Fruit fly (Drosophila melanogaster) whole organism, embryonic: ENCODE measurements around the gene CG7140.

ENCODE experiments used
- CG10209 ChIP-seq: fragments of 200-800 bp; sonication (Bioruptor generic); optimal IDR thresholded peaks from 3 replicates; lab custom pipeline; 2017; ENCODE audit warnings: missing biosample characterization, mild to moderate bottlenecking, missing genetic modification characterization, missing genetic modification reagents
- CG10979 ChIP-seq: fragments of 200-800 bp; sonication (Bioruptor generic); optimal IDR thresholded peaks from 2 replicates; lab custom pipeline; 2018; ENCODE audit warnings: missing biosample characterization, mild to moderate bottlenecking, missing genetic modification characterization, moderate library complexity
- CG11398 ChIP-seq: fragments of 200-800 bp; sonication (Bioruptor generic); optimal IDR thresholded peaks from 2 replicates; lab custom pipeline; 2016; ENCODE audit warnings: missing biosample characterization, missing genetic modification characterization
- CG14965 ChIP-seq: fragments of 200-800 bp; sonication (Bioruptor generic); optimal IDR thresholded peaks from 2 replicates; lab custom pipeline; 2016; ENCODE audit warnings: missing biosample characterization, missing genetic modification characterization, borderline replicate concordance
- CG15269 ChIP-seq: fragments of 200-800 bp; sonication (Bioruptor generic); optimal IDR thresholded peaks from 2 replicates; lab custom pipeline; 2018; ENCODE audit warnings: missing biosample characterization, mild to moderate bottlenecking, missing genetic modification characterization, moderate library complexity
- CG15514 ChIP-seq: fragments of 200-800 bp; sonication (Bioruptor generic); optimal IDR thresholded peaks from 3 replicates; lab custom pipeline; 2017; ENCODE audit warnings: missing biosample characterization, missing genetic modification characterization, mild to moderate bottlenecking, moderate library complexity, missing genetic modification reagents
- CG16815 ChIP-seq: fragments of 200-800 bp; sonication (Bioruptor generic); optimal IDR thresholded peaks from 3 replicates; lab custom pipeline; 2017; ENCODE audit warnings: missing biosample characterization, mild to moderate bottlenecking, missing genetic modification characterization
- CG17186 ChIP-seq: fragments of 200-800 bp; sonication (Bioruptor generic); optimal IDR thresholded peaks from 3 replicates; lab custom pipeline; 2017; ENCODE audit warnings: missing biosample characterization, missing genetic modification reagents, missing genetic modification characterization
- CG17829 ChIP-seq: fragments of 200-800 bp; optimal IDR thresholded peaks from 2 replicates; lab custom pipeline; 2019; ENCODE audit warnings: missing biosample characterization, mild to moderate bottlenecking, missing genetic modification characterization, moderate library complexity
- CG2875 ChIP-seq: fragments of 200-800 bp; sonication (Bioruptor generic); optimal IDR thresholded peaks from 2 replicates; lab custom pipeline; 2017; ENCODE audit warnings: missing biosample characterization, mild to moderate bottlenecking, missing genetic modification characterization, missing genetic modification reagents
- CG31388 ChIP-seq: fragments of 200-800 bp; sonication (Bioruptor generic); optimal IDR thresholded peaks from 2 replicates; lab custom pipeline; 2016; ENCODE audit warnings: missing biosample characterization, missing genetic modification characterization
- CG4617 ChIP-seq: fragments of 200-800 bp; sonication (Bioruptor generic); optimal IDR thresholded peaks from 3 replicates; lab custom pipeline; 2016; ENCODE audit warnings: missing biosample characterization, missing genetic modification characterization, borderline replicate concordance
- CG4707 ChIP-seq: fragments of 200-800 bp; sonication (Bioruptor generic); optimal IDR thresholded peaks from 2 replicates; lab custom pipeline; 2018; ENCODE audit warnings: missing biosample characterization, mild to moderate bottlenecking, missing genetic modification characterization, moderate library complexity
- CG6791 ChIP-seq: fragments of 200-800 bp; sonication (Bioruptor generic); IDR thresholded peaks from 3 replicates; pipeline ENCODE4 v1.3.6; 2022; ENCODE audit warnings: missing biosample characterization, missing genetic modification characterization; ENCODE audit not compliant: partially characterized antibody
- CG9215 ChIP-seq: fragments of 200-800 bp; sonication (Bioruptor generic); IDR thresholded peaks from 2 replicates; pipeline ENCODE4 v1.3.6; 2022; ENCODE audit warnings: missing biosample characterization, missing genetic modification characterization
- CG9817 ChIP-seq: fragments of 200-800 bp; sonication (Bioruptor generic); optimal IDR thresholded peaks from 2 replicates; lab custom pipeline; 2018; ENCODE audit warnings: missing biosample characterization, mild to moderate bottlenecking, missing genetic modification characterization, moderate library complexity
- Camta ChIP-seq: fragments of 200-800 bp; sonication (Bioruptor generic); optimal IDR thresholded peaks from 2 replicates; lab custom pipeline; 2016; ENCODE audit warnings: missing biosample characterization, missing genetic modification characterization
- Chrac-16 ChIP-seq: fragments of 200-800 bp; sonication (Bioruptor generic); optimal IDR thresholded peaks from 3 replicates; lab custom pipeline; 2016; ENCODE audit warnings: missing biosample characterization, missing genetic modification characterization
- CoRest ChIP-seq: fragments of 200-800 bp; sonication (Bioruptor generic); optimal IDR thresholded peaks from 3 replicates; lab custom pipeline; 2018; ENCODE audit warnings: missing biosample characterization, mild to moderate bottlenecking, missing genetic modification characterization, moderate library complexity
- CrebB ChIP-seq: fragments of 200-800 bp; sonication (Bioruptor generic); optimal IDR thresholded peaks from 3 replicates; lab custom pipeline; 2018; ENCODE audit warnings: missing biosample characterization, mild to moderate bottlenecking, missing genetic modification characterization
- Deaf1 ChIP-seq: fragments of 200-800 bp; optimal IDR thresholded peaks from 3 replicates; lab custom pipeline; 2019; ENCODE audit warnings: missing biosample characterization, mild to moderate bottlenecking, missing genetic modification characterization, moderate library complexity
- Dek ChIP-seq: fragments of 200-800 bp; sonication (Bioruptor generic); optimal IDR thresholded peaks from 3 replicates; lab custom pipeline; 2019; ENCODE audit warnings: missing biosample characterization, mild to moderate bottlenecking, missing genetic modification characterization, moderate library complexity
- ERR ChIP-seq: fragments of 200-800 bp; sonication (Bioruptor generic); optimal IDR thresholded peaks from 2 replicates; lab custom pipeline; 2016; ENCODE audit warnings: missing biosample characterization, missing genetic modification characterization
- Elba2 ChIP-seq: fragments of 200-800 bp; sonication (Bioruptor generic); optimal IDR thresholded peaks from 3 replicates; lab custom pipeline; 2016; ENCODE audit warnings: missing biosample characterization, missing genetic modification characterization
- Gug ChIP-seq: fragments of 200-800 bp; sonication (Bioruptor generic); IDR thresholded peaks from 4 replicates; pipeline ENCODE4 v1.3.6; 2022; ENCODE audit warnings: missing biosample characterization, missing genetic modification characterization
- HLHmδ ChIP-seq: fragments of 200-800 bp; sonication (Bioruptor generic); optimal IDR thresholded peaks from 2 replicates; lab custom pipeline; 2018; ENCODE audit warnings: missing biosample characterization, mild to moderate bottlenecking, missing genetic modification characterization, moderate library complexity
- HmgD ChIP-seq: fragments of 200-800 bp; sonication (Bioruptor generic); optimal IDR thresholded peaks from 3 replicates; lab custom pipeline; 2016; ENCODE audit warnings: missing biosample characterization, missing genetic modification characterization
- Jarid2 ChIP-seq: fragments of 200-800 bp; sonication (Bioruptor generic); optimal IDR thresholded peaks from 3 replicates; lab custom pipeline; 2017; ENCODE audit warnings: mild to moderate bottlenecking, missing biosample characterization, missing genetic modification reagents, missing genetic modification characterization
- Lpt ChIP-seq: fragments of >200 bp; optimal IDR thresholded peaks from 2 replicates; lab custom pipeline; 2018; ENCODE audit warnings: missing biosample characterization, missing genetic modification characterization
- MESR4 ChIP-seq: fragments of 200-800 bp; sonication (Bioruptor generic); optimal IDR thresholded peaks from 2 replicates; lab custom pipeline; 2018; ENCODE audit warnings: missing biosample characterization, mild to moderate bottlenecking, missing genetic modification characterization, moderate library complexity
- PHDP ChIP-seq: fragments of 200-800 bp; sonication (Bioruptor generic); optimal IDR thresholded peaks from 3 replicates; lab custom pipeline; 2018; ENCODE audit warnings: missing biosample characterization, mild to moderate bottlenecking, missing genetic modification characterization, moderate library complexity
- Pdp1 ChIP-seq, 2 experiments: fragments of 200-800 bp; sonication (Bioruptor generic); optimal IDR thresholded peaks; 3 replicates each; lab custom pipeline; 2016; ENCODE audit warnings: missing biosample characterization in 2 of 2, missing genetic modification characterization in 2 of 2, mild to moderate bottlenecking in 1 of 2, moderate library complexity in 1 of 2
- Sry-β ChIP-seq: fragments of 200-800 bp; sonication (Bioruptor generic); optimal IDR thresholded peaks from 2 replicates; lab custom pipeline; 2018; ENCODE audit warnings: missing biosample characterization, mild to moderate bottlenecking, missing genetic modification characterization, moderate library complexity
- ac ChIP-seq: fragments of 200-800 bp; sonication (Bioruptor generic); optimal IDR thresholded peaks from 3 replicates; lab custom pipeline; 2017; ENCODE audit warnings: missing biosample characterization, mild to moderate bottlenecking, missing genetic modification characterization
- al ChIP-seq: fragments of 200-800 bp; sonication (Bioruptor generic); IDR thresholded peaks from 2 replicates; pipeline ENCODE4 v1.3.6; 2022; ENCODE audit warnings: missing biosample characterization, missing genetic modification characterization
- aop ChIP-seq: fragments of 200-800 bp; sonication (Bioruptor generic); IDR thresholded peaks from 2 replicates; pipeline ENCODE4 v1.3.6; 2022; ENCODE audit warnings: missing biosample characterization, missing genetic modification characterization
- chinmo ChIP-seq: fragments of 200-800 bp; sonication (Bioruptor generic); IDR thresholded peaks from 4 replicates; pipeline ENCODE4 v1.3.6; 2022; ENCODE audit warnings: missing biosample characterization, missing genetic modification characterization; ENCODE audit not compliant: partially characterized antibody
- crp ChIP-seq, 2 experiments: fragments of 200-800 bp; sonication (Bioruptor generic); optimal IDR thresholded peaks; 2 replicates in 1 of 2; 3 replicates in 1 of 2; lab custom pipeline; 2017; ENCODE audit warnings: missing biosample characterization in 2 of 2, missing genetic modification characterization in 2 of 2, mild to moderate bottlenecking in 1 of 2, moderate library complexity in 1 of 2
- dmrt99B ChIP-seq: fragments of 200-800 bp; sonication (Bioruptor generic); optimal IDR thresholded peaks from 2 replicates; lab custom pipeline; 2018; ENCODE audit warnings: missing biosample characterization, mild to moderate bottlenecking, missing genetic modification characterization, moderate library complexity
- fu2 ChIP-seq: fragments of 200-800 bp; sonication (Bioruptor generic); optimal IDR thresholded peaks from 2 replicates; lab custom pipeline; 2016; ENCODE audit warnings: missing biosample characterization, missing genetic modification characterization
- grau ChIP-seq: fragments of 200-800 bp; optimal IDR thresholded peaks from 3 replicates; lab custom pipeline; 2019; ENCODE audit warnings: missing biosample characterization, mild to moderate bottlenecking, missing genetic modification characterization, moderate library complexity
- jing ChIP-seq: fragments of 200-800 bp; sonication (Bioruptor generic); optimal IDR thresholded peaks from 2 replicates; lab custom pipeline; 2018; ENCODE audit warnings: missing biosample characterization, mild to moderate bottlenecking, missing genetic modification characterization
- kah ChIP-seq: fragments of 200-800 bp; sonication (Bioruptor generic); optimal IDR thresholded peaks from 2 replicates; lab custom pipeline; 2018; ENCODE audit warnings: missing biosample characterization, mild to moderate bottlenecking, missing genetic modification characterization
- ken ChIP-seq: fragments of 200-800 bp; sonication (Bioruptor generic); IDR thresholded peaks from 3 replicates; pipeline ENCODE4 v1.3.6; 2022; ENCODE audit warnings: missing biosample characterization, missing genetic modification characterization
- pan ChIP-seq, 4 experiments: fragments of >200 bp in 3 of 4; fragments of 200-800 bp in 1 of 4; sonication (Bioruptor generic) in 1 of 4; optimal IDR thresholded peaks in 3 of 4; IDR thresholded peaks in 1 of 4; 2 replicates each; pipeline versions ENCODE4 v1.3.6 to Lab custom; 2017 to 2022; ENCODE audit warnings: missing biosample characterization in 2 of 4, missing genetic modification characterization in 2 of 4, mixed read lengths in 1 of 4
- pnt ChIP-seq: fragments of 200-800 bp; sonication (Bioruptor generic); optimal IDR thresholded peaks from 3 replicates; lab custom pipeline; 2016; ENCODE audit warnings: missing biosample characterization, missing genetic modification characterization
- ro ChIP-seq: fragments of 200-800 bp; sonication (Bioruptor generic); IDR thresholded peaks from 2 replicates; pipeline ENCODE4 v1.3.6; 2022; ENCODE audit warnings: missing biosample characterization, missing genetic modification characterization
- tgo ChIP-seq: fragments of 200-800 bp; sonication (Bioruptor generic); IDR thresholded peaks from 3 replicates; pipeline ENCODE4 v1.3.6; 2022; ENCODE audit warnings: missing biosample characterization, missing genetic modification characterization
- tna ChIP-seq: fragments of 200-800 bp; sonication (Bioruptor generic); IDR thresholded peaks from 2 replicates; pipeline ENCODE4 v1.3.6; 2022; ENCODE audit warnings: missing biosample characterization, missing genetic modification characterization; ENCODE audit not compliant: partially characterized antibody

CG7140 gene

dm6 chr3L:22065694-22066093, 37.6 kb upstream of the CG7140 start, which contains the start of gene CG14561 (continued):
- TF ChIP-seq jing (GFP tag; lab: Kevin White, UChicago) (no peak), CG17829 (tag; lab: Kevin White, UChicago) (peak; percentile 65), tgo (GFP tag; lab: Robert Waterston, UW) (no peak), Chrac-16 (GFP tag; lab: Kevin White, UChicago) (peak; percentile 9), kah (GFP tag; lab: Kevin White, UChicago) (no peak), Elba2 (GFP tag; lab: Kevin White, UChicago) (no peak), dmrt99B (no peak), pnt (GFP tag; lab: Kevin White, UChicago) (no peak), al (GFP tag; lab: Robert Waterston, UW) (no peak), MESR4 (GFP tag; lab: Kevin White, UChicago) (peak; percentile 66), Sry-β (GFP tag; lab: Kevin White, UChicago) (peak; percentile 61), CG4707 (GFP tag; lab: Kevin White, UChicago) (no peak), fu2 (GFP tag; lab: Kevin White, UChicago) (peak; percentile 22), tna (GFP tag; lab: Robert Waterston, UW) (peak; percentile 89), CG31388 (GFP tag; lab: Kevin White, UChicago) (no peak), HmgD (GFP tag; lab: Kevin White, UChicago) (peak; percentile 63), Camta (GFP tag; lab: Kevin White, UChicago) (no peak), pan (optimal IDR thresholded peaks at IDR 0.05; lab: Kevin White, UChicago) (no peak), pan (GFP tag; optimal IDR thresholded peaks at IDR 0.05 in 1 of 2, IDR thresholded peaks at IDR 0.05 in 1 of 2) (no peak), CG6791 (GFP tag; lab: Robert Waterston, UW) (peak; percentile 96), PHDP (tag; lab: Kevin White, UChicago) (no peak), crp (GFP tag; optimal IDR thresholded peaks at IDR 0.05; lab: Kevin White, UChicago) (peak in 1 of 2 experiments; percentile 27), CG4617 (GFP tag; lab: Kevin White, UChicago) (peak; percentile 61), CG11398 (GFP tag; lab: Kevin White, UChicago) (no peak), CG14965 (no peak), ac (GFP tag; lab: Kevin White, UChicago) (no peak), Deaf1 (tag; lab: Kevin White, UChicago) (no peak), Gug (GFP tag; lab: Robert Waterston, UW) (peak; percentile 45; the same call in 2 of the 4 replicates), Lpt (no peak), CG15514 (GFP tag; lab: Kevin White, UChicago) (peak; percentile 56), CG16815 (GFP tag; lab: Kevin White, UChicago) (no peak), CG15269 (tag; lab: Kevin White, UChicago) (no peak), CG17186 (GFP tag; lab: Kevin White, UChicago) (peak; percentile 59), chinmo (GFP tag; lab: Robert Waterston, UW) (peak; percentile 83; the same call in 2 of the 4 replicates), Dek (tag; lab: Kevin White, UChicago) (no peak), ken (GFP tag; lab: Robert Waterston, UW) (no peak; the same call in 2 of the 3 replicates), grau (peak; percentile 12), ro (no peak), Pdp1 (GFP tag; optimal IDR thresholded peaks at IDR 0.05; lab: Kevin White, UChicago) (peak in 1 of 2 experiments; percentile 6), CrebB (tag; lab: Kevin White, UChicago) (no peak), CG10979 (tag; lab: Kevin White, UChicago) (no peak), Jarid2 (GFP tag; lab: Kevin White, UChicago) (no peak), ERR (GFP tag; lab: Kevin White, UChicago) (no peak), CG10209 (GFP tag; lab: Kevin White, UChicago) (no peak), CG9215 (GFP tag; lab: Robert Waterston, UW) (no peak), CoRest (peak; percentile 31), aop (no peak), CG9817 (peak; percentile 4), HLHmδ (GFP tag; lab: Kevin White, UChicago) (no peak), CG2875 (GFP tag; lab: Kevin White, UChicago) (no peak)
